Worm (Caenorhabditis elegans) whole organism, L4 larva: ENCODE data around the gene T10H10.2.

Source experiments
- F26F4.8 ChIP-seq: fragments of 200-800 bp; sonication (Bioruptor generic); conservative IDR thresholded peaks from 2 replicates; pipeline ENCODE4 v1.3.6; 2022; ENCODE audit warnings: missing genetic modification characterization, missing compliant biosample characterization
- F37D6.2 ChIP-seq: sonication (generic microtip); optimal IDR thresholded peaks from 2 replicates; lab custom pipeline; 2016; ENCODE audit warnings: mild to moderate bottlenecking, missing genetic modification characterization, missing compliant biosample characterization
- F44E2.7 ChIP-seq: fragments of 200-800 bp; sonication (Bioruptor generic); IDR thresholded peaks from 2 replicates; pipeline ENCODE4 v2.1.2; 2022; ENCODE audit warnings: missing genetic modification characterization, missing compliant biosample characterization
- R02D3.7 ChIP-seq: fragments of 150-350 bp; sonication (generic microtip); optimal IDR thresholded peaks from 3 replicates; lab custom pipeline; 2014; ENCODE audit warnings: missing biosample characterization, missing genetic modification characterization
- T26A8.4 ChIP-seq: fragments of 200-800 bp; sonication (Bioruptor generic); IDR thresholded peaks from 2 replicates; pipeline ENCODE4 v1.3.6; 2022; ENCODE audit warnings: missing genetic modification characterization, missing compliant biosample characterization
- Y105C5A.15 ChIP-seq: fragments of 200-800 bp; sonication (Bioruptor generic); IDR thresholded peaks from 2 replicates; pipeline ENCODE4 v1.3.6; 2022; ENCODE audit warnings: missing genetic modification characterization, missing compliant biosample characterization
- Y48G9A.11 ChIP-seq: fragments of 200-800 bp; sonication (Bioruptor generic); IDR thresholded peaks from 2 replicates; pipeline ENCODE4 v1.3.6; 2022; ENCODE audit warnings: missing genetic modification reagents, missing genetic modification characterization, missing compliant biosample characterization
- Y5F2A.4 ChIP-seq: fragments of 200-800 bp; sonication (Bioruptor generic); optimal IDR thresholded peaks from 2 replicates; lab custom pipeline; 2018; ENCODE audit warnings: mild to moderate bottlenecking, missing genetic modification characterization, missing compliant biosample characterization
- ZK337.2 ChIP-seq: fragments of 200-800 bp; sonication (Bioruptor generic); IDR thresholded peaks from 2 replicates; pipeline ENCODE4 v1.3.6; 2022; ENCODE audit warnings: missing genetic modification reagents, missing genetic modification characterization, missing compliant biosample characterization
- ZK546.5 ChIP-seq, 2 experiments: sonication (generic microtip); optimal IDR thresholded peaks; 2 replicates each; lab custom pipeline; 2017; ENCODE audit warnings: missing biosample characterization in 2 of 2, missing genetic modification characterization in 2 of 2
- attf-4 ChIP-seq: sonication (generic microtip); optimal IDR thresholded peaks from 3 replicates; lab custom pipeline; 2017; ENCODE audit warnings: missing biosample characterization, missing genetic modification characterization
- ceh-20 ChIP-seq: fragments of 200-800 bp; sonication (Bioruptor generic); IDR thresholded peaks from 2 replicates; pipeline ENCODE4 v1.3.6; 2022; ENCODE audit warnings: missing genetic modification reagents, missing genetic modification characterization, missing compliant biosample characterization
- ceh-44 ChIP-seq: fragments of 200-800 bp; sonication (Bioruptor generic); IDR thresholded peaks from 2 replicates; pipeline ENCODE4 v1.3.6; 2022; ENCODE audit warnings: missing genetic modification reagents, missing genetic modification characterization, missing compliant biosample characterization
- ceh-62 ChIP-seq: sonication (generic microtip); optimal IDR thresholded peaks from 2 replicates; lab custom pipeline; 2017; ENCODE audit warnings: missing biosample characterization, missing genetic modification characterization
- ceh-82 ChIP-seq: sonication (generic microtip); optimal IDR thresholded peaks from 2 replicates; lab custom pipeline; 2017; ENCODE audit warnings: missing biosample characterization, missing genetic modification characterization
- ces-1 ChIP-seq: fragments of 150-350 bp; sonication (generic microtip); optimal IDR thresholded peaks from 4 replicates; lab custom pipeline; 2014; ENCODE audit warnings: missing biosample characterization, missing genetic modification reagents, missing genetic modification characterization
- ctbp-1 ChIP-seq: fragments of 200-800 bp; sonication (Bioruptor generic); IDR thresholded peaks from 2 replicates; pipeline ENCODE4 v1.3.6; 2022; ENCODE audit warnings: missing genetic modification reagents, missing genetic modification characterization, missing compliant biosample characterization
- daf-16 ChIP-seq, 3 experiments: sonication (generic microtip); optimal IDR thresholded peaks; 2 replicates each; lab custom pipeline; 2016 to 2017; ENCODE audit warnings: missing genetic modification characterization in 3 of 3, missing genetic modification reagents in 3 of 3, mild to moderate bottlenecking in 2 of 3, missing compliant biosample characterization in 2 of 3, missing biosample characterization in 1 of 3, moderate library complexity in 1 of 3
- daf-19 ChIP-seq: fragments of 200-800 bp; sonication (Bioruptor generic); conservative IDR thresholded peaks from 2 replicates; pipeline ENCODE4 v1.3.6; 2022; ENCODE audit warnings: missing genetic modification characterization, missing compliant biosample characterization
- daf-8 ChIP-seq: fragments of 200-800 bp; sonication (Bioruptor generic); IDR thresholded peaks from 2 replicates; pipeline ENCODE4 v1.3.6; 2022; ENCODE audit warnings: missing genetic modification characterization, missing compliant biosample characterization
- dmd-8 ChIP-seq: fragments of 200-800 bp; sonication (Bioruptor generic); IDR thresholded peaks from 2 replicates; pipeline ENCODE4 v1.3.6; 2022; ENCODE audit warnings: missing genetic modification characterization, missing compliant biosample characterization
- dmd-9 ChIP-seq: fragments of 200-800 bp; sonication (Bioruptor generic); IDR thresholded peaks from 2 replicates; pipeline ENCODE4 v1.3.6; 2022; ENCODE audit warnings: missing genetic modification reagents, missing genetic modification characterization, missing compliant biosample characterization
- dpl-1 ChIP-seq: fragments of 150-350 bp; optimal IDR thresholded peaks from 2 replicates; lab custom pipeline; 2014; ENCODE audit warnings: missing biosample characterization, missing genetic modification reagents, missing genetic modification characterization
- dve-1 ChIP-seq: sonication (generic microtip); optimal IDR thresholded peaks from 2 replicates; lab custom pipeline; 2017; ENCODE audit warnings: antibody characterized with exemption, mild to moderate bottlenecking, missing genetic modification characterization, missing compliant biosample characterization; ENCODE audit not compliant: insufficient read depth
- egl-43 ChIP-seq: fragments of 200-800 bp; sonication (Bioruptor generic); IDR thresholded peaks from 2 replicates; pipeline ENCODE4 v1.3.6; 2022; ENCODE audit warnings: missing genetic modification reagents, missing genetic modification characterization, missing compliant biosample characterization
- fos-1 ChIP-seq: fragments of 150-350 bp; optimal IDR thresholded peaks from 2 replicates; lab custom pipeline; 2014; ENCODE audit warnings: missing biosample characterization, missing genetic modification characterization
- hlh-11 ChIP-seq: fragments of 200-800 bp; sonication (Bioruptor generic); optimal IDR thresholded peaks from 2 replicates; lab custom pipeline; 2018; ENCODE audit warnings: mild to moderate bottlenecking, missing genetic modification characterization, missing compliant biosample characterization
- lim-7 ChIP-seq: fragments of 200-800 bp; sonication (Bioruptor generic); IDR thresholded peaks from 2 replicates; pipeline ENCODE4 v1.3.6; 2022; ENCODE audit warnings: missing genetic modification characterization, missing compliant biosample characterization
- lin-38 ChIP-seq: fragments of 200-800 bp; sonication (Bioruptor generic); IDR thresholded peaks from 2 replicates; pipeline ENCODE4 v1.3.6; 2022; ENCODE audit warnings: missing genetic modification reagents, missing genetic modification characterization, missing compliant biosample characterization
- lin-39 ChIP-seq: fragments of 150-350 bp; optimal IDR thresholded peaks from 2 replicates; lab custom pipeline; 2014; ENCODE audit warnings: missing biosample characterization, missing genetic modification reagents, missing genetic modification characterization
- madf-9 ChIP-seq: fragments of 200-800 bp; sonication (Bioruptor generic); conservative IDR thresholded peaks from 2 replicates; pipeline ENCODE4 v1.3.6; 2022; ENCODE audit warnings: missing genetic modification reagents, missing genetic modification characterization, missing compliant biosample characterization
- mep-1 ChIP-seq: fragments of 150-350 bp; sonication (generic microtip); optimal IDR thresholded peaks from 3 replicates; lab custom pipeline; 2014; ENCODE audit warnings: missing biosample characterization, missing genetic modification characterization
- nhr-102 ChIP-seq: sonication (generic microtip); optimal IDR thresholded peaks from 2 replicates; lab custom pipeline; 2016; ENCODE audit warnings: mild to moderate bottlenecking, missing genetic modification characterization, moderate library complexity, missing compliant biosample characterization
- nhr-28 ChIP-seq: fragments of 150-350 bp; optimal IDR thresholded peaks from 2 replicates; lab custom pipeline; 2014; ENCODE audit warnings: missing biosample characterization, missing genetic modification characterization
- nhr-76 ChIP-seq: fragments of 150-350 bp; optimal IDR thresholded peaks from 2 replicates; lab custom pipeline; 2014; ENCODE audit warnings: missing biosample characterization, missing genetic modification characterization
- nhr-77 ChIP-seq: fragments of 150-350 bp; optimal IDR thresholded peaks from 2 replicates; lab custom pipeline; 2014; ENCODE audit warnings: missing biosample characterization, missing genetic modification characterization
- pha-4 ChIP-seq, 2 experiments: fragments of 150-350 bp in 1 of 2; fragments of 200-800 bp in 1 of 2; sonication (Bioruptor generic) in 1 of 2; IDR thresholded peaks in 1 of 2; optimal IDR thresholded peaks in 1 of 2; 2 replicates each; pipeline versions ENCODE4 v1.3.6 to Lab custom; 2014 to 2022; ENCODE audit warnings: missing genetic modification characterization in 2 of 2, missing genetic modification reagents in 2 of 2, missing biosample characterization in 1 of 2, missing compliant biosample characterization in 1 of 2
- php-3 ChIP-seq: fragments of 200-800 bp; sonication (Bioruptor generic); IDR thresholded peaks from 2 replicates; pipeline ENCODE4 v1.3.6; 2022; ENCODE audit warnings: missing genetic modification reagents, missing genetic modification characterization, missing compliant biosample characterization
- pqm-1 ChIP-seq: sonication (generic microtip); optimal IDR thresholded peaks from 2 replicates; lab custom pipeline; 2017; ENCODE audit warnings: missing biosample characterization, missing genetic modification characterization
- snpc-1.2 ChIP-seq: fragments of 200-800 bp; sonication (Bioruptor generic); IDR thresholded peaks from 2 replicates; pipeline ENCODE4 v1.3.6; 2022; ENCODE audit warnings: missing genetic modification reagents, missing genetic modification characterization, missing compliant biosample characterization
- spr-1 ChIP-seq: sonication (generic microtip); optimal IDR thresholded peaks from 2 replicates; lab custom pipeline; 2016; ENCODE audit warnings: mild to moderate bottlenecking, missing genetic modification characterization, missing compliant biosample characterization
- spr-3 ChIP-seq: fragments of 200-800 bp; sonication (Bioruptor generic); optimal IDR thresholded peaks from 2 replicates; lab custom pipeline; 2018; ENCODE audit warnings: mild to moderate bottlenecking, missing genetic modification characterization, missing compliant biosample characterization
- unc-62 ChIP-seq, 3 experiments: fragments of 150-350 bp in 1 of 3; sonication (generic microtip); optimal IDR thresholded peaks in 2 of 3; peaks in 1 of 3; 1 replicate in 1 of 3; 2 replicates in 2 of 3; lab custom pipeline; 2014 to 2017; ENCODE audit warnings: missing biosample characterization in 3 of 3, missing genetic modification characterization in 3 of 3, missing genetic modification reagents in 3 of 3, missing genotype in 1 of 3
- vab-7 ChIP-seq: fragments of 200-800 bp; sonication (Bioruptor generic); IDR thresholded peaks from 2 replicates; pipeline ENCODE4 v1.3.6; 2022; ENCODE audit warnings: missing genetic modification reagents, missing genetic modification characterization, missing compliant biosample characterization
- zag-1 ChIP-seq: fragments of 150-350 bp; optimal IDR thresholded peaks from 2 replicates; lab custom pipeline; 2014; ENCODE audit warnings: missing biosample characterization, missing genetic modification characterization
- zfp-2 ChIP-seq: sonication (generic microtip); optimal IDR thresholded peaks from 2 replicates; lab custom pipeline; 2016; ENCODE audit warnings: mild to moderate bottlenecking, missing genetic modification characterization, missing compliant biosample characterization

The T10H10.2 gene

ce11 chrX:2319238-2319637, 24.7 kb downstream of the T10H10.2 start, which contains the start of gene aakg-4:
aakg-4 (minus strand) TSS chrX:2319338.
- TF ChIP-seq F37D6.2 (tag; lab: Kevin White, UChicago): no peak
- TF ChIP-seq dpl-1 (GFP tag; lab: Kevin White, UChicago): no peak
- TF ChIP-seq nhr-28: no peak
- TF ChIP-seq F26F4.8 (GFP tag; lab: Robert Waterston, UW): no peak
- no peak for TF ChIP-seq ceh-20
- TF ChIP-seq lin-39 (tag; lab: Kevin White, UChicago): no peak
- TF ChIP-seq php-3: no peak
- TF ChIP-seq, all 104 proteins: peak for 0

DNA sequence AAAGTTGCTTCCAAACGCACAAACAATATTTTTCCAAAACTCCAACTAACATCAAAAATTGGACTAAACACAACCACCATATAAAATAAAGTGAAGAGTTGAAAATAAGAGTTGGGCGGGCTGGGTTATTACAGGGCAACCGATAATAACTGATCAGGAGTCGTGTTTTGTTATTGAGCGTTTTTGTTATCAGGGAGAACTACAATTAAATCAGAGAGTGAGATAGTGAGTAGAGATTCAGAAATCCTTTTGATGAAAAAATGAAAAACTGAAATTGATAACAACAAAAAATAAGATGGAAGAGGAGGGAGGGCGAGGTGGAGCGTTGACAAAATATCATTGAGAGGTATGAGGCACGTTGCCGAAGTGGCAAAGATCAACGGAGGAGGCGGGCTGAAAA, 26.0 kb downstream of the T10H10.2 start:
- no peak for TF ChIP-seq lim-7 (GFP tag; lab: Robert Waterston, UW)
- no peak for TF ChIP-seq daf-19
- no peak for TF ChIP-seq nhr-102 (tag; lab: Kevin White, UChicago)
- no peak for TF ChIP-seq daf-16 (GFP tag; optimal IDR thresholded peaks at IDR 0.05; lab: Kevin White, UChicago)
- peak; percentile 97 for TF ChIP-seq daf-16 (tag; optimal IDR thresholded peaks at IDR 0.05; lab: Kevin White, UChicago)
- TF ChIP-seq T26A8.4 (GFP tag; lab: Robert Waterston, UW): no peak
- TF ChIP-seq hlh-11 (tag; lab: Kevin White, UChicago): peak; percentile 24
- TF ChIP-seq attf-4 (tag; lab: Kevin White, UChicago): no peak
- no peak for TF ChIP-seq Y48G9A.11 (GFP tag; lab: Robert Waterston, UW)
- TF ChIP-seq pqm-1 (tag; lab: Kevin White, UChicago): peak; percentile 86
- peak; percentile 12 for TF ChIP-seq nhr-77 (tag; lab: Kevin White, UChicago)
- TF ChIP-seq unc-62 (GFP tag; optimal IDR thresholded peaks at IDR 0.05 in 1 of 2; lab: Kevin White, UChicago): peak in 1 of 2 experiments; percentile 16
- TF ChIP-seq unc-62 (tag; optimal IDR thresholded peaks at IDR 0.05; lab: Kevin White, UChicago): no peak
- no peak for TF ChIP-seq ceh-20
- peak; percentile 73 for TF ChIP-seq nhr-28
- no peak for TF ChIP-seq ceh-62 (tag; lab: Kevin White, UChicago)
- TF ChIP-seq dve-1 (tag; lab: Kevin White, UChicago): peak; percentile 82
- TF ChIP-seq, all 104 proteins: peak for 7

ce11 chrX:2321758-2322157, 27.2 kb downstream of the T10H10.2 start:
- TF ChIP-seq ctbp-1 (0 out of 2 replicates have a peak, but pooled peaks have one; percentile 13), nhr-76 (no peak), ceh-82 (no peak), zfp-2 (no peak), ZK337.2 (GFP tag; lab: Robert Waterston, UW) (no peak), F37D6.2 (tag; lab: Kevin White, UChicago) (no peak), daf-19 (no peak), php-3 (no peak), zag-1 (tag; lab: Kevin White, UChicago) (no peak), F44E2.7 (GFP tag; lab: Robert Waterston, UW) (no peak), fos-1 (tag; lab: Kevin White, UChicago) (no peak), madf-9 (GFP tag; lab: Robert Waterston, UW) (no peak), spr-3 (GFP tag; lab: Kevin White, UChicago) (no peak), ceh-20 (0 out of 2 replicates have a peak, but pooled peaks have one; percentile 49), lin-38 (no peak), Y105C5A.15 (GFP tag; lab: Robert Waterston, UW) (no peak), vab-7 (GFP tag; lab: Robert Waterston, UW) (no peak), dmd-9 (GFP tag; lab: Robert Waterston, UW) (0 out of 2 replicates have a peak, but pooled peaks have one; percentile 21), dmd-8 (GFP tag; lab: Robert Waterston, UW) (no peak), pha-4 (GFP tag; IDR thresholded peaks at IDR 0.05; lab: Robert Waterston, UW) (no peak), pha-4 (tag; optimal IDR thresholded peaks at IDR 0.05; lab: Kevin White, UChicago) (no peak), ces-1 (GFP tag; lab: Kevin White, UChicago) (no peak), nhr-28 (no peak), ZK546.5 (tag; optimal IDR thresholded peaks at IDR 0.05; lab: Kevin White, UChicago) (no peak), R02D3.7 (tag; lab: Kevin White, UChicago) (no peak), T26A8.4 (GFP tag; lab: Robert Waterston, UW) (no peak), mep-1 (tag; lab: Kevin White, UChicago) (no peak), egl-43 (GFP tag; lab: Robert Waterston, UW) (no peak), daf-8 (GFP tag; lab: Robert Waterston, UW) (no peak), Y5F2A.4 (GFP tag; lab: Kevin White, UChicago) (no peak), dpl-1 (GFP tag; lab: Kevin White, UChicago) (no peak), ceh-44 (GFP tag; lab: Robert Waterston, UW) (no peak), snpc-1.2 (GFP tag; lab: Robert Waterston, UW) (no peak), spr-1 (tag; lab: Kevin White, UChicago) (no peak)
